Worm (Caenorhabditis elegans) whole organism, late embryonic: Measurements from ENCODE around the gene lpd-7.

Source experiments
- C38D4.7 ChIP-seq: fragments of 200-800 bp; sonication (Bioruptor generic); optimal IDR thresholded peaks from 2 replicates; lab custom pipeline; 2018; ENCODE audit warnings: mild to moderate bottlenecking, missing genetic modification characterization, moderate library complexity, missing compliant biosample characterization
- F13H6.1 ChIP-seq: sonication (generic microtip); optimal IDR thresholded peaks from 2 replicates; lab custom pipeline; 2016; ENCODE audit warnings: missing genetic modification characterization, missing compliant biosample characterization
- K02D7.2 ChIP-seq: sonication (generic microtip); optimal IDR thresholded peaks from 2 replicates; lab custom pipeline; 2017; ENCODE audit warnings: mild to moderate bottlenecking, missing genetic modification characterization, missing compliant biosample characterization
- Y22D7AL.16 ChIP-seq: sonication (generic microtip); optimal IDR thresholded peaks from 2 replicates; lab custom pipeline; 2016; ENCODE audit warnings: missing genetic modification characterization, missing compliant biosample characterization
- ceh-18 ChIP-seq: sonication (generic microtip); optimal IDR thresholded peaks from 2 replicates; lab custom pipeline; 2016; ENCODE audit warnings: missing genetic modification characterization, missing compliant biosample characterization
- ceh-31 ChIP-seq: sonication (generic microtip); optimal IDR thresholded peaks from 2 replicates; lab custom pipeline; 2016; ENCODE audit warnings: missing genetic modification characterization, missing compliant biosample characterization
- ceh-9 ChIP-seq: sonication (generic microtip); optimal IDR thresholded peaks from 2 replicates; lab custom pipeline; 2016; ENCODE audit warnings: mild to moderate bottlenecking, missing genetic modification characterization, inconsistent platforms, missing compliant biosample characterization
- dve-1 ChIP-seq: sonication (generic microtip); optimal IDR thresholded peaks from 2 replicates; lab custom pipeline; 2017; ENCODE audit warnings: antibody characterized with exemption, mild to moderate bottlenecking, missing genetic modification characterization, missing compliant biosample characterization
- elt-4 ChIP-seq: sonication (generic microtip); optimal IDR thresholded peaks from 2 replicates; lab custom pipeline; 2016; ENCODE audit warnings: missing genetic modification characterization, missing compliant biosample characterization
- ets-4 ChIP-seq: sonication (generic microtip); optimal IDR thresholded peaks from 2 replicates; lab custom pipeline; 2016; ENCODE audit warnings: missing genetic modification characterization, missing compliant biosample characterization
- fkh-10 ChIP-seq: fragments of 150-350 bp; optimal IDR thresholded peaks from 2 replicates; lab custom pipeline; 2014; ENCODE audit warnings: missing biosample characterization, missing genetic modification reagents, missing genetic modification characterization
- hlh-15 ChIP-seq: sonication (generic microtip); optimal IDR thresholded peaks from 2 replicates; lab custom pipeline; 2016; ENCODE audit warnings: missing genetic modification characterization, missing compliant biosample characterization
- hlh-30 ChIP-seq: sonication (generic microtip); optimal IDR thresholded peaks from 2 replicates; lab custom pipeline; 2017; ENCODE audit warnings: antibody characterized with exemption, missing genetic modification characterization, missing compliant biosample characterization; ENCODE audit not compliant: insufficient read depth
- hlh-6 ChIP-seq: sonication (generic microtip); optimal IDR thresholded peaks from 2 replicates; lab custom pipeline; 2016; ENCODE audit warnings: missing genotype, missing genetic modification characterization, missing compliant biosample characterization
- nfya-1 ChIP-seq: sonication (generic microtip); optimal IDR thresholded peaks from 2 replicates; lab custom pipeline; 2017; ENCODE audit warnings: missing genetic modification characterization, mild to moderate bottlenecking, missing compliant biosample characterization, antibody characterized with exemption, moderate library complexity
- nhr-232 ChIP-seq: sonication (generic microtip); optimal IDR thresholded peaks from 2 replicates; lab custom pipeline; 2016; ENCODE audit warnings: missing genetic modification characterization, missing compliant biosample characterization
- pha-4 ChIP-seq: fragments of 150-350 bp; optimal IDR thresholded peaks from 2 replicates; lab custom pipeline; 2018; ENCODE audit warnings: missing biosample characterization, missing genetic modification reagents, missing genetic modification characterization
- pros-1 ChIP-seq: fragments of 150-350 bp; optimal IDR thresholded peaks from 2 replicates; lab custom pipeline; 2014; ENCODE audit warnings: missing biosample characterization, missing genetic modification reagents, missing genetic modification characterization
- ref-2 ChIP-seq: sonication (generic microtip); optimal IDR thresholded peaks from 2 replicates; lab custom pipeline; 2016; ENCODE audit warnings: missing genetic modification characterization, missing compliant biosample characterization
- rnt-1 ChIP-seq: sonication (generic microtip); optimal IDR thresholded peaks from 2 replicates; lab custom pipeline; 2016; ENCODE audit warnings: missing genetic modification characterization, missing compliant biosample characterization
- sdc-2 ChIP-seq: sonication (generic microtip); optimal IDR thresholded peaks from 2 replicates; lab custom pipeline; 2016; ENCODE audit warnings: missing genotype, missing genetic modification characterization, missing compliant biosample characterization
- tbx-2 ChIP-seq: sonication (generic microtip); optimal IDR thresholded peaks from 2 replicates; lab custom pipeline; 2016; ENCODE audit warnings: missing genetic modification characterization, missing compliant biosample characterization
- unc-3 ChIP-seq, 2 experiments: fragments of 200-800 bp in 1 of 2; sonication (Bioruptor generic) in 1 of 2; sonication (generic microtip) in 1 of 2; conservative IDR thresholded peaks in 1 of 2; optimal IDR thresholded peaks in 1 of 2; 2 replicates each; pipeline versions ENCODE4 v1.3.6 to Lab custom; 2016 to 2022; ENCODE audit warnings: missing compliant biosample characterization in 2 of 2, missing genetic modification characterization in 2 of 2, missing genetic modification reagents in 1 of 2
- unc-55 ChIP-seq: sonication (generic microtip); optimal IDR thresholded peaks from 2 replicates; lab custom pipeline; 2017; ENCODE audit warnings: missing biosample characterization, missing genetic modification reagents, missing genetic modification characterization
- ztf-16 ChIP-seq: sonication (generic microtip); optimal IDR thresholded peaks from 2 replicates; lab custom pipeline; 2017; ENCODE audit warnings: missing genetic modification characterization, missing compliant biosample characterization

lpd-7 gene

DNA sequence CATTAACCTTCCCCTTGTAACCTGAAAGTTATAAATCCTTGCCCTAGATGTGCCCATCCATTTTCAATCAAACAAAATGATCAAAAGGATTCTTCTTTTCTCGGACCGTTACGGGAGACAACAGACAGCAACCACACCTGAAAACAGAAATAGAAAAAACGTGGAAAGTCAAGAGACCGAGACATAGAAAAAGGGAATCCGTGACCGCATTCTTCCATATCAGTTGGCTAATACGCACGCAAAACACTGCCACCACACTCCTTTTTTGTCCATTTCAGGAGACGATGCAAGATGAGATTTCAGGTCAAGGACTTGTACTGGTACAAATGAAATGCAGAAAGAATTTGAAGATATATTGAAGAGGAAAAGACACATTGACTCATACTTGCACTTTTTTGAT is 45.1 kb downstream of the lpd-7 start:
- TF ChIP-seq ceh-18 (tag; lab: Kevin White, UChicago) (no peak), ceh-9 (no peak), hlh-30 (tag; lab: Kevin White, UChicago) (no peak), nhr-232 (no peak), sdc-2 (no peak), tbx-2 (tag; lab: Kevin White, UChicago) (no peak), K02D7.2 (tag; lab: Kevin White, UChicago) (no peak)

DNA sequence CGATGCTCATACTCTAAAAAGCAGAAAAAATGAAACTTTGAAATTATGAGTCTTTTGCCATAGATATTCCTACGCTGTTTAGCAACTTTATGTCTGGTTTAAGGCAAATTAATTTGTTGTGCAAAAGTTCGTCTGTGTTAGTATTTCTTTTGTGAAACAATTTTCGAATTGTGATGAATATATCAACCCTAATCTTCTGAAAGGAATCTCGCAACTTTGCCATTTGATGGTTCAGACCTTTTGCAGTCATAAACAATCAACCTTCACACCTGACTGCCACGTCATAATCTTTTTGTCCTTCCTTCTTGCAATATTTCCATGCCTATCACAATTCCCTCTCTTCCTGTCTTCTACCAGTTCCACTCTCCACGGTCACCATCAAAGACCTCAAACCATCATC is 46.7 kb downstream of the lpd-7 start:
- TF ChIP-seq ztf-16 (tag; lab: Kevin White, UChicago): no peak
- no peak for TF ChIP-seq K02D7.2 (tag; lab: Kevin White, UChicago)
- TF ChIP-seq elt-4 (tag; lab: Kevin White, UChicago): no peak
- TF ChIP-seq ceh-18 (tag; lab: Kevin White, UChicago): no peak
- TF ChIP-seq hlh-30 (tag; lab: Kevin White, UChicago): no peak
- no peak for TF ChIP-seq Y22D7AL.16 (tag; lab: Kevin White, UChicago)
- TF ChIP-seq pros-1 (tag; lab: Kevin White, UChicago): no peak
- TF ChIP-seq sdc-2: no peak

DNA sequence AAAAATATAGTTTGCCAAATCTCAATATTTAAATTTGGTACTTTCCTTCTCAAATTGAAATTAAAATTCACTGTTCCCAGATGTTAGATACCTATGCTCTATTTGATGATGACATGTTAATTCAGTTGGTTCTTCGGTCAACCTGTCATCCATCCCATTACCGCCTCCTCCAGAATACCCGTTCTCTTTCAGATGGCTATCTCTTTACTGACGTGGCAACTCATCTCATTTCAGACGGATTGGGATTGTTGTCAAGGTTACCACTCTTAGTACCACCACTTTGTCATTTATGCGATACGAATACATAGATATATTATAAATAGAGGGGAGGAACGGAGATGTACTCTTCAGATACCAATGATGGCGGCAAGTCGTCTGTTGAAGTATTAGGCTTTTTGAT is 48.2 kb downstream of the lpd-7 start:
- TF ChIP-seq hlh-15 (tag; lab: Kevin White, UChicago) (no peak), Y22D7AL.16 (tag; lab: Kevin White, UChicago) (no peak)
- TF ChIP-seq, all 69 proteins: peak for 0

DNA sequence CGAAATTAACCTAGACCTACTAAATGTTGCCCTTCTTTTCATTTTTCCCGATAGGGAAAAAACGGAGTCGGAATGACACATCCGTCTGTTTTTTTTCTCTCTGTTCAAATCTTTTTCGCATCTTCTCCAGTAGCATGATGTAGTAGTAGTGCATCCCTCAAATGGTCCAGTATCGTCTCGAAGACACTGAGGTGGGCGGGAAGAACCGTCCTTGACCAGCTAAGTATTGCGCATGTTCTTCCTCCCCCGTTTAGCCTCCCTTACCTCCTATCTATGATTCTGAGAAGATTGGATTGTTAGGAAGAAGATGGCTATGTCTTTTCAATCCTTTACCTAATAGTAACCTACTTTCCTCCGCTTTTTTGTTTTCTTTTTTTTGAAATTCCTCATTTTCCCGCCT is 49.8 kb downstream of the lpd-7 start:
- no peak for TF ChIP-seq C38D4.7 (GFP tag; lab: Kevin White, UChicago)
- no peak for TF ChIP-seq hlh-30 (tag; lab: Kevin White, UChicago)
- no peak for TF ChIP-seq ref-2 (tag; lab: Kevin White, UChicago)
- no peak for TF ChIP-seq unc-55 (GFP tag; lab: Kevin White, UChicago)
- TF ChIP-seq nfya-1 (tag; lab: Kevin White, UChicago): no peak
- no peak for TF ChIP-seq rnt-1
- no peak for TF ChIP-seq pros-1 (tag; lab: Kevin White, UChicago)
- no peak for TF ChIP-seq ets-4
- no peak for TF ChIP-seq dve-1
- TF ChIP-seq fkh-10 (GFP tag; lab: Kevin White, UChicago): no peak
- no peak for TF ChIP-seq ceh-31 (tag; lab: Kevin White, UChicago)
- no peak for TF ChIP-seq pha-4 (tag; lab: Kevin White, UChicago)
- no peak for TF ChIP-seq F13H6.1 (tag; lab: Kevin White, UChicago)
- TF ChIP-seq hlh-15 (tag; lab: Kevin White, UChicago): no peak
- TF ChIP-seq unc-3 (GFP tag; conservative IDR thresholded peaks at IDR 0.05; lab: Robert Waterston, UW): no peak
- TF ChIP-seq unc-3 (tag; optimal IDR thresholded peaks at IDR 0.05; lab: Kevin White, UChicago): no peak
- no peak for TF ChIP-seq K02D7.2 (tag; lab: Kevin White, UChicago)
- no peak for TF ChIP-seq nhr-232
- TF ChIP-seq hlh-6 (tag; lab: Kevin White, UChicago): no peak
